Worm (Caenorhabditis elegans) whole organism, mixed stage, embryonic: ENCODE results near the gene rdl-1.

Experiments used
- elt-1 ChIP-seq: sonication (generic microtip); optimal IDR thresholded peaks from 2 replicates; lab custom pipeline; 2017; ENCODE audit warnings: missing genetic modification characterization, mild to moderate bottlenecking, missing compliant biosample characterization, antibody characterized with exemption, moderate library complexity, borderline replicate concordance; ENCODE audit not compliant: insufficient read depth
- mep-1 ChIP-seq: fragments of 150-350 bp; optimal IDR thresholded peaks from 2 replicates; lab custom pipeline; 2017; ENCODE audit warnings: missing biosample characterization, missing genetic modification reagents, missing genetic modification characterization, inconsistent platforms
- nhr-237 ChIP-seq: fragments of 150-350 bp; optimal IDR thresholded peaks from 2 replicates; lab custom pipeline; 2014; ENCODE audit warnings: missing biosample characterization, missing genetic modification characterization
- pha-4 ChIP-seq: fragments of 150-350 bp; optimal IDR thresholded peaks from 2 replicates; lab custom pipeline; 2018; ENCODE audit warnings: missing biosample characterization, missing genetic modification reagents, missing genetic modification characterization
- snpc-4 ChIP-seq: fragments of 150-350 bp; optimal IDR thresholded peaks from 2 replicates; lab custom pipeline; 2014; ENCODE audit warnings: missing biosample characterization, missing genetic modification characterization

DNA sequence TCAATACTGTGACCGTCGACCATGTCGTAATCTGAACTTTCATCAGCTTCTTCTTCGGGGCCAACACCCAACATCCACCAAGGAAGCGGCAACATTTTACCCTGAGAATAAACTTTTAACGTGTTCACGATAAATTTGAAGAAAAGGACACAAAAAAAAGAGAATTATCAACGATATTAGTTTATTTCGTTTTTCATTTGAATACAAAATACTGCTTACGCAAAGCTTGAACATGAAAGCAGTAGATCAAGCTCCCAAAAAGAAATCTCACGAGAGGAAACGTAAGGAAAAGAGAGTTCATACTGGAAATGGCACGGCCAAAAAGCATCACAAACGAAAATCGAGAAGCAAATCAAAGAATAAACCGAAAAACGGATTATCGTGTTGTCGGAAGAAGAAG is 6.3 kb downstream of the rdl-1 start, which contains the start of the genes C46A5.6 and C46A5.1:
- TF ChIP-seq nhr-237 (tag; lab: Kevin White, UChicago) (no peak), mep-1 (tag; lab: Kevin White, UChicago) (no peak), snpc-4 (tag; lab: Kevin White, UChicago) (no peak), elt-1 (tag; lab: Kevin White, UChicago) (no peak), pha-4 (tag; lab: Kevin White, UChicago) (no peak)
